Fruit fly (Drosophila melanogaster) whole organism, embryonic: ENCODE results near the gene CG15365.

Source experiments
- Bgb ChIP-seq: fragments of 200-800 bp; sonication (Bioruptor generic); IDR thresholded peaks from 2 replicates; pipeline ENCODE4 v1.3.6; 2022; ENCODE audit warnings: missing biosample characterization, missing genetic modification characterization; ENCODE audit not compliant: partially characterized antibody
- BtbVII ChIP-seq: fragments of 200-800 bp; sonication (Bioruptor generic); optimal IDR thresholded peaks from 3 replicates; lab custom pipeline; 2017; ENCODE audit warnings: missing biosample characterization, mild to moderate bottlenecking, missing genetic modification characterization
- CG10366 ChIP-seq: fragments of 200-800 bp; sonication (Bioruptor generic); IDR thresholded peaks from 2 replicates; pipeline ENCODE4 v1.3.6; 2022; ENCODE audit warnings: missing biosample characterization, missing genetic modification characterization
- CG10959 ChIP-seq: fragments of 200-800 bp; sonication (Bioruptor generic); IDR thresholded peaks from 2 replicates; pipeline ENCODE4 v1.3.6; 2022; ENCODE audit warnings: missing biosample characterization, missing genetic modification characterization
- CG11504 ChIP-seq: fragments of 200-800 bp; sonication (Bioruptor generic); optimal IDR thresholded peaks from 3 replicates; lab custom pipeline; 2019; ENCODE audit warnings: missing biosample characterization, mild to moderate bottlenecking, missing genetic modification characterization, moderate library complexity
- CG13775 ChIP-seq: fragments of 200-800 bp; sonication (Bioruptor generic); optimal IDR thresholded peaks from 3 replicates; lab custom pipeline; 2017; ENCODE audit warnings: missing biosample characterization, mild to moderate bottlenecking, missing genetic modification characterization
- CG14667 ChIP-seq: fragments of 200-800 bp; sonication (Bioruptor generic); IDR thresholded peaks from 2 replicates; pipeline ENCODE4 v1.3.6; 2022; ENCODE audit warnings: missing biosample characterization, missing genetic modification characterization
- CG15269 ChIP-seq: fragments of 200-800 bp; sonication (Bioruptor generic); optimal IDR thresholded peaks from 2 replicates; lab custom pipeline; 2018; ENCODE audit warnings: missing biosample characterization, mild to moderate bottlenecking, missing genetic modification characterization, moderate library complexity
- CG1603 ChIP-seq: fragments of 200-800 bp; sonication (Bioruptor generic); optimal IDR thresholded peaks from 2 replicates; lab custom pipeline; 2019; ENCODE audit warnings: missing biosample characterization, mild to moderate bottlenecking, missing genetic modification characterization, moderate library complexity
- CG30020 ChIP-seq: fragments of 200-800 bp; optimal IDR thresholded peaks from 2 replicates; lab custom pipeline; 2019; ENCODE audit warnings: missing biosample characterization, mild to moderate bottlenecking, missing genetic modification characterization, moderate library complexity
- CG31224 ChIP-seq: fragments of 200-800 bp; sonication (Bioruptor generic); IDR thresholded peaks from 2 replicates; pipeline ENCODE4 v1.3.6; 2022; ENCODE audit warnings: missing biosample characterization, missing genetic modification characterization
- CG3163 ChIP-seq: fragments of 200-800 bp; sonication (Bioruptor generic); optimal IDR thresholded peaks from 3 replicates; lab custom pipeline; 2016; ENCODE audit warnings: missing biosample characterization, missing genetic modification characterization
- CG34422 ChIP-seq: fragments of 200-800 bp; sonication (Bioruptor generic); IDR thresholded peaks from 3 replicates; pipeline ENCODE4 v1.3.6; 2022; ENCODE audit warnings: missing biosample characterization, missing genetic modification characterization
- CG3847 ChIP-seq: fragments of 200-800 bp; sonication (Bioruptor generic); IDR thresholded peaks from 2 replicates; pipeline ENCODE4 v1.3.6; 2022; ENCODE audit warnings: missing biosample characterization, missing genetic modification characterization
- CG6254 ChIP-seq: fragments of 200-800 bp; sonication (Bioruptor generic); optimal IDR thresholded peaks from 3 replicates; lab custom pipeline; 2017; ENCODE audit warnings: mild to moderate bottlenecking, missing biosample characterization, missing genetic modification reagents, missing genetic modification characterization
- CG6683 ChIP-seq: fragments of 200-800 bp; sonication (Bioruptor generic); optimal IDR thresholded peaks from 2 replicates; lab custom pipeline; 2017; ENCODE audit warnings: missing biosample characterization, mild to moderate bottlenecking, missing genetic modification characterization, missing genetic modification reagents
- CG6765 ChIP-seq: fragments of 200-800 bp; sonication (Bioruptor generic); optimal IDR thresholded peaks from 3 replicates; lab custom pipeline; 2017; ENCODE audit warnings: missing biosample characterization, mild to moderate bottlenecking, missing genetic modification characterization
- CG7839 ChIP-seq: fragments of 200-800 bp; sonication (Bioruptor generic); optimal IDR thresholded peaks from 3 replicates; lab custom pipeline; 2018; ENCODE audit warnings: missing biosample characterization, mild to moderate bottlenecking, missing genetic modification characterization, moderate library complexity
- CG8281 ChIP-seq: fragments of 200-800 bp; sonication (Bioruptor generic); optimal IDR thresholded peaks from 2 replicates; lab custom pipeline; 2018; ENCODE audit warnings: missing biosample characterization, mild to moderate bottlenecking, missing genetic modification characterization, moderate library complexity
- Camta ChIP-seq: fragments of 200-800 bp; sonication (Bioruptor generic); optimal IDR thresholded peaks from 2 replicates; lab custom pipeline; 2016; ENCODE audit warnings: missing biosample characterization, missing genetic modification characterization
- CoRest ChIP-seq: fragments of 200-800 bp; sonication (Bioruptor generic); optimal IDR thresholded peaks from 3 replicates; lab custom pipeline; 2018; ENCODE audit warnings: missing biosample characterization, mild to moderate bottlenecking, missing genetic modification characterization, moderate library complexity
- D19A ChIP-seq: fragments of 200-800 bp; optimal IDR thresholded peaks from 3 replicates; lab custom pipeline; 2019; ENCODE audit warnings: missing biosample characterization, mild to moderate bottlenecking, missing genetic modification characterization, moderate library complexity
- Mad ChIP-seq: fragments of 200-800 bp; sonication (Bioruptor generic); optimal IDR thresholded peaks from 2 replicates; lab custom pipeline; 2016; ENCODE audit warnings: missing biosample characterization, missing genetic modification characterization
- Med ChIP-seq: fragments of 200-800 bp; sonication (Bioruptor generic); peaks from one replicate; lab custom pipeline; 2016; ENCODE audit warnings: missing biosample characterization, missing genetic modification characterization, mild to moderate bottlenecking, inconsistent platforms, moderate library complexity
- Mes4 ChIP-seq: fragments of 200-800 bp; sonication (Bioruptor generic); optimal IDR thresholded peaks from 2 replicates; lab custom pipeline; 2016; ENCODE audit warnings: missing biosample characterization, missing genetic modification characterization
- NFAT ChIP-seq: fragments of 200-800 bp; sonication (Bioruptor generic); IDR thresholded peaks from 2 replicates; pipeline ENCODE4 v1.3.6; 2022; ENCODE audit warnings: missing biosample characterization, missing genetic modification characterization
- NfI ChIP-seq: fragments of 200-800 bp; sonication (Bioruptor generic); optimal IDR thresholded peaks from 3 replicates; lab custom pipeline; 2018; ENCODE audit warnings: missing biosample characterization, mild to moderate bottlenecking, missing genetic modification characterization, moderate library complexity
- PHDP ChIP-seq: fragments of 200-800 bp; sonication (Bioruptor generic); optimal IDR thresholded peaks from 3 replicates; lab custom pipeline; 2018; ENCODE audit warnings: missing biosample characterization, mild to moderate bottlenecking, missing genetic modification characterization, moderate library complexity
- Rx ChIP-seq: fragments of 200-800 bp; sonication (Bioruptor generic); IDR thresholded peaks from 2 replicates; pipeline ENCODE4 v1.3.6; 2022; ENCODE audit warnings: missing biosample characterization, missing genetic modification characterization
- Scr ChIP-seq: fragments of 200-800 bp; sonication (Bioruptor generic); IDR thresholded peaks from 2 replicates; pipeline ENCODE4 v1.3.6; 2022; ENCODE audit warnings: missing biosample characterization, missing genetic modification characterization; ENCODE audit not compliant: partially characterized antibody
- Trl ChIP-seq, 3 experiments: fragments of >200 bp in 2 of 3; fragments of 200-800 bp in 1 of 3; sonication (Bioruptor generic) in 1 of 3; optimal IDR thresholded peaks; 2 replicates in 1 of 3; 3 replicates in 2 of 3; lab custom pipeline; 2016 to 2017; ENCODE audit warnings: missing biosample characterization in 1 of 3, missing genetic modification characterization in 1 of 3
- Vsx1 ChIP-seq: fragments of 200-800 bp; sonication (Bioruptor generic); optimal IDR thresholded peaks from 2 replicates; lab custom pipeline; 2017; ENCODE audit warnings: missing biosample characterization, mild to moderate bottlenecking, missing genetic modification characterization, missing genetic modification reagents
- ara ChIP-seq: fragments of 200-800 bp; sonication (Bioruptor generic); IDR thresholded peaks from 2 replicates; pipeline ENCODE4 v1.3.6; 2022; ENCODE audit warnings: missing biosample characterization, missing genetic modification characterization
- caup ChIP-seq: fragments of 200-800 bp; sonication (Bioruptor generic); optimal IDR thresholded peaks from 3 replicates; lab custom pipeline; 2017; ENCODE audit warnings: missing biosample characterization, mild to moderate bottlenecking, missing genetic modification characterization, moderate library complexity; ENCODE audit not compliant: severe bottlenecking
- exex ChIP-seq: fragments of 200-800 bp; sonication (Bioruptor generic); optimal IDR thresholded peaks from 4 replicates; lab custom pipeline; 2018; ENCODE audit warnings: missing biosample characterization, mild to moderate bottlenecking, missing genetic modification characterization, moderate library complexity
- fru ChIP-seq: fragments of >200 bp; optimal IDR thresholded peaks from 2 replicates; lab custom pipeline; 2017
- gsb ChIP-seq: fragments of 200-800 bp; sonication (Bioruptor generic); IDR thresholded peaks from 2 replicates; pipeline ENCODE4 v1.3.6; 2022; ENCODE audit warnings: missing biosample characterization, missing genetic modification characterization
- lbe ChIP-seq: fragments of 200-800 bp; sonication (Bioruptor generic); optimal IDR thresholded peaks from 2 replicates; lab custom pipeline; 2016; ENCODE audit warnings: missing biosample characterization, mild to moderate bottlenecking, missing genetic modification characterization
- lmd ChIP-seq: fragments of 200-800 bp; sonication (Bioruptor generic); IDR thresholded peaks from 2 replicates; pipeline ENCODE4 v1.3.6; 2022; ENCODE audit warnings: missing biosample characterization, missing genetic modification characterization
- lov ChIP-seq, 2 experiments: fragments of 200-800 bp in 1 of 2; fragments of >200 bp in 1 of 2; sonication (Bioruptor generic) in 1 of 2; IDR thresholded peaks in 1 of 2; optimal IDR thresholded peaks in 1 of 2; 2 replicates in 1 of 2; 3 replicates in 1 of 2; pipeline versions ENCODE4 v1.3.6 to Lab custom; 2017 to 2022; ENCODE audit warnings: missing biosample characterization in 1 of 2, missing genetic modification characterization in 1 of 2
- nau ChIP-seq: fragments of 200-800 bp; sonication (Bioruptor generic); optimal IDR thresholded peaks from 3 replicates; lab custom pipeline; 2017; ENCODE audit warnings: missing biosample characterization, mild to moderate bottlenecking, missing genetic modification characterization, missing genetic modification reagents
- nerfin-2 ChIP-seq: fragments of 200-800 bp; sonication (Bioruptor generic); IDR thresholded peaks from 2 replicates; pipeline ENCODE4 v1.3.6; 2022; ENCODE audit warnings: missing biosample characterization, missing genetic modification characterization; ENCODE audit not compliant: partially characterized antibody
- prd ChIP-seq, 3 experiments: fragments of >200 bp in 2 of 3; fragments of 200-800 bp in 1 of 3; sonication (Bioruptor generic) in 1 of 3; optimal IDR thresholded peaks in 2 of 3; IDR thresholded peaks in 1 of 3; 2 replicates in 2 of 3; 3 replicates in 1 of 3; pipeline versions ENCODE4 v1.3.6 to Lab custom; 2017 to 2022; ENCODE audit warnings: missing biosample characterization in 1 of 3, missing genetic modification characterization in 1 of 3
- sim ChIP-seq: fragments of 200-800 bp; sonication (Bioruptor generic); IDR thresholded peaks from 2 replicates; pipeline ENCODE4 v1.3.6; 2022; ENCODE audit warnings: missing biosample characterization, missing genetic modification characterization
- sna ChIP-seq: fragments of 200-800 bp; sonication (Bioruptor generic); IDR thresholded peaks from 2 replicates; pipeline ENCODE4 v1.3.6; 2022; ENCODE audit warnings: missing biosample characterization, missing genetic modification characterization; ENCODE audit not compliant: partially characterized antibody
- stwl ChIP-seq: fragments of 200-800 bp; sonication (Bioruptor generic); optimal IDR thresholded peaks from 3 replicates; lab custom pipeline; 2018; ENCODE audit warnings: missing biosample characterization, mild to moderate bottlenecking, missing genetic modification characterization, moderate library complexity
- tll ChIP-seq, 2 experiments: fragments of 200-800 bp in 1 of 2; fragments of >200 bp in 1 of 2; sonication (Bioruptor generic) in 1 of 2; optimal IDR thresholded peaks; 2 replicates each; lab custom pipeline; 2017 to 2019; ENCODE audit warnings: missing biosample characterization in 2 of 2, missing genetic modification characterization in 2 of 2, mild to moderate bottlenecking in 1 of 2, moderate library complexity in 1 of 2

CG15365 gene

dm6 chrX:9048385-9048750 lies 19.4 kb downstream of the CG15365 start (continued):
- TF ChIP-seq ara, result no peak
- no peak for TF ChIP-seq nerfin-2 (GFP tag; lab: Robert Waterston, UW)
- no peak for TF ChIP-seq CG6683 (GFP tag; lab: Kevin White, UChicago)
- TF ChIP-seq CG31224, result no peak
- TF ChIP-seq Vsx1 (GFP tag; lab: Kevin White, UChicago), result no peak
- no peak for TF ChIP-seq sna (GFP tag; lab: Robert Waterston, UW)
- no peak for TF ChIP-seq stwl (tag; lab: Kevin White, UChicago)
- TF ChIP-seq CG8281 (tag; lab: Kevin White, UChicago), result no peak
- no peak for TF ChIP-seq nau (GFP tag; lab: Kevin White, UChicago)
- TF ChIP-seq Camta (GFP tag; lab: Kevin White, UChicago), result no peak
- TF ChIP-seq CG13775 (GFP tag; lab: Kevin White, UChicago), result no peak
- TF ChIP-seq Rx (GFP tag; lab: Robert Waterston, UW), result no peak
- TF ChIP-seq BtbVII, result no peak
- peak; percentile 35; the same call in 1 of the 2 replicates for TF ChIP-seq lmd (GFP tag; lab: Robert Waterston, UW)
- TF ChIP-seq Mes4, result no peak
- TF ChIP-seq CG1603, result peak; percentile 70
- TF ChIP-seq tll (GFP tag; optimal IDR thresholded peaks at IDR 0.05; lab: Kevin White, UChicago), result no peak
- no peak for TF ChIP-seq Trl (optimal IDR thresholded peaks at IDR 0.05; lab: Kevin White, UChicago)
- no peak for TF ChIP-seq Trl (GFP tag; optimal IDR thresholded peaks at IDR 0.05; lab: Kevin White, UChicago)
- TF ChIP-seq CG7839, result peak; percentile 13
- TF ChIP-seq exex (tag; lab: Kevin White, UChicago), result no peak
- no peak for TF ChIP-seq lov (optimal IDR thresholded peaks at IDR 0.05; lab: Kevin White, UChicago)
- 0 out of 3 replicates have a peak, but pooled peaks have one; percentile 57 for TF ChIP-seq lov (GFP tag; IDR thresholded peaks at IDR 0.05; lab: Robert Waterston, UW)
- no peak for TF ChIP-seq CG10366 (GFP tag; lab: Robert Waterston, UW)
- no peak for TF ChIP-seq CG15269
- TF ChIP-seq PHDP (tag; lab: Kevin White, UChicago), result no peak
- TF ChIP-seq sim (GFP tag; lab: Robert Waterston, UW), result no peak
- TF ChIP-seq caup (GFP tag; lab: Kevin White, UChicago), result no peak
- no peak for TF ChIP-seq CG14667
- TF ChIP-seq CoRest, result peak; percentile 35
- TF ChIP-seq CG11504 (tag; lab: Kevin White, UChicago), result peak; percentile 50
- TF ChIP-seq fru (lab: Kevin White, UChicago), result no peak
- TF ChIP-seq CG6765 (GFP tag; lab: Kevin White, UChicago), result no peak
- TF ChIP-seq Mad (GFP tag; lab: Kevin White, UChicago), result no peak
- no peak for TF ChIP-seq CG30020 (tag; lab: Kevin White, UChicago)
- TF ChIP-seq D19A (tag; lab: Kevin White, UChicago), result peak; percentile 31
- TF ChIP-seq CG3847 (GFP tag; lab: Robert Waterston, UW), result no peak
- no peak for TF ChIP-seq gsb
- TF ChIP-seq CG6254 (GFP tag; lab: Kevin White, UChicago), result peak; percentile 48
- no peak for TF ChIP-seq CG34422 (GFP tag; lab: Robert Waterston, UW)
- TF ChIP-seq NFAT (GFP tag; lab: Robert Waterston, UW), result no peak
- TF ChIP-seq CG3163 (GFP tag; lab: Kevin White, UChicago), result no peak
- TF ChIP-seq Bgb (GFP tag; lab: Robert Waterston, UW), result no peak
- no peak for TF ChIP-seq lbe (GFP tag; lab: Kevin White, UChicago)
- TF ChIP-seq Med (GFP tag; lab: Kevin White, UChicago), result no peak
- no peak for TF ChIP-seq CG10959 (GFP tag; lab: Robert Waterston, UW)
- no peak for TF ChIP-seq Scr (GFP tag; lab: Robert Waterston, UW)
- peak; percentile 10 for TF ChIP-seq NfI (GFP tag; lab: Kevin White, UChicago)
- no peak for TF ChIP-seq prd (optimal IDR thresholded peaks at IDR 0.05; lab: Kevin White, UChicago)
- no peak for TF ChIP-seq prd (GFP tag; IDR thresholded peaks at IDR 0.05; lab: Robert Waterston, UW)
